Worm (Caenorhabditis elegans) whole organism, young adult: Measurements from ENCODE around the gene F09C6.14.

Experiments used
- B0019.2 ChIP-seq: fragments of 200-800 bp; sonication (Bioruptor generic); conservative IDR thresholded peaks from 2 replicates; pipeline ENCODE4 v1.3.6; 2022; ENCODE audit warnings: missing genetic modification reagents, missing genetic modification characterization, missing compliant biosample characterization
- B0261.1 ChIP-seq: sonication (generic microtip); optimal IDR thresholded peaks from 2 replicates; lab custom pipeline; 2016; ENCODE audit warnings: mild to moderate bottlenecking, missing genetic modification characterization, moderate library complexity, missing compliant biosample characterization
- C06A6.2 ChIP-seq: fragments of 200-800 bp; sonication (Bioruptor generic); conservative IDR thresholded peaks from 2 replicates; pipeline ENCODE4 v1.3.6; 2022; ENCODE audit warnings: missing genetic modification characterization, missing compliant biosample characterization
- F22D6.2 ChIP-seq: sonication (generic microtip); optimal IDR thresholded peaks from 2 replicates; lab custom pipeline; 2016; ENCODE audit warnings: mild to moderate bottlenecking, missing genetic modification characterization, missing compliant biosample characterization
- F37B4.10 ChIP-seq: fragments of 200-800 bp; sonication (Bioruptor generic); IDR thresholded peaks from 2 replicates; pipeline ENCODE4 v1.3.6; 2022; ENCODE audit warnings: missing genetic modification characterization, missing compliant biosample characterization
- F57A8.1 ChIP-seq: fragments of 200-800 bp; sonication (Bioruptor generic); optimal IDR thresholded peaks from 2 replicates; lab custom pipeline; 2018; ENCODE audit warnings: mild to moderate bottlenecking, missing genetic modification characterization, moderate library complexity, missing compliant biosample characterization
- Y56A3A.18 ChIP-seq: fragments of 200-800 bp; sonication (Bioruptor generic); IDR thresholded peaks from 2 replicates; pipeline ENCODE4 v1.3.6; 2022; ENCODE audit warnings: missing genetic modification reagents, missing genetic modification characterization, missing compliant biosample characterization
- akir-1 ChIP-seq: fragments of 200-800 bp; sonication (Bioruptor generic); optimal IDR thresholded peaks from 2 replicates; lab custom pipeline; 2018; ENCODE audit warnings: mild to moderate bottlenecking, missing genetic modification characterization, moderate library complexity, missing compliant biosample characterization
- ama-1 ChIP-seq, 3 experiments: fragments of 150-350 bp in 1 of 3; sonication (generic microtip) in 2 of 3; optimal IDR thresholded peaks; 2 replicates each; lab custom pipeline; 2014 to 2018; ENCODE audit warnings: missing biosample characterization in 2 of 3, missing genetic modification characterization in 2 of 3, missing genetic modification reagents in 2 of 3
- aptf-2 ChIP-seq: fragments of 200-800 bp; sonication (Bioruptor generic); conservative IDR thresholded peaks from 2 replicates; pipeline ENCODE4 v1.3.6; 2022; ENCODE audit warnings: missing genetic modification reagents, missing genetic modification characterization, missing compliant biosample characterization
- atf-7 ChIP-seq: sonication (generic microtip); optimal IDR thresholded peaks from 2 replicates; lab custom pipeline; 2017; ENCODE audit warnings: mild to moderate bottlenecking, missing genetic modification characterization, missing compliant biosample characterization
- attf-6 ChIP-seq: fragments of 200-800 bp; sonication (Bioruptor generic); IDR thresholded peaks from 2 replicates; pipeline ENCODE4 v1.3.6; 2022; ENCODE audit warnings: missing genetic modification reagents, missing genetic modification characterization, missing compliant biosample characterization
- bed-2 ChIP-seq: fragments of 200-800 bp; sonication (Bioruptor generic); IDR thresholded peaks from 2 replicates; pipeline ENCODE4 v1.3.6; 2022; ENCODE audit warnings: missing genetic modification reagents, missing genetic modification characterization, missing compliant biosample characterization
- cebp-2 ChIP-seq: fragments of 200-800 bp; sonication (Bioruptor generic); IDR thresholded peaks from 2 replicates; pipeline ENCODE4 v1.3.6; 2022; ENCODE audit warnings: missing genetic modification characterization, missing compliant biosample characterization
- ceh-40 ChIP-seq: fragments of 200-800 bp; sonication (Bioruptor generic); IDR thresholded peaks from 2 replicates; pipeline ENCODE4 v1.3.6; 2022; ENCODE audit warnings: missing genetic modification characterization, missing compliant biosample characterization
- ceh-79 ChIP-seq: sonication (generic microtip); optimal IDR thresholded peaks from 2 replicates; lab custom pipeline; 2017; ENCODE audit warnings: mild to moderate bottlenecking, missing genetic modification characterization, missing compliant biosample characterization
- ceh-91 ChIP-seq: fragments of 200-800 bp; sonication (Bioruptor generic); IDR thresholded peaks from 2 replicates; pipeline ENCODE4 v1.3.6; 2022; ENCODE audit warnings: missing genetic modification reagents, missing genetic modification characterization, missing compliant biosample characterization
- chd-7 ChIP-seq: sonication (generic microtip); optimal IDR thresholded peaks from 2 replicates; lab custom pipeline; 2016; ENCODE audit warnings: mild to moderate bottlenecking, missing genetic modification characterization, moderate library complexity, missing compliant biosample characterization
- gei-17 ChIP-seq: fragments of 200-800 bp; sonication (Bioruptor generic); optimal IDR thresholded peaks from 2 replicates; lab custom pipeline; 2018; ENCODE audit warnings: mild to moderate bottlenecking, missing genetic modification characterization, missing compliant biosample characterization
- him-1 ChIP-seq: sonication (generic microtip); optimal IDR thresholded peaks from 2 replicates; lab custom pipeline; 2016; ENCODE audit warnings: missing genotype, missing genetic modification reagents, missing genetic modification characterization, missing compliant biosample characterization
- hlh-12 ChIP-seq: sonication (generic microtip); optimal IDR thresholded peaks from 2 replicates; lab custom pipeline; 2016; ENCODE audit warnings: missing genetic modification characterization, missing compliant biosample characterization
- hmg-1.2 ChIP-seq: fragments of 200-800 bp; sonication (Bioruptor generic); IDR thresholded peaks from 2 replicates; pipeline ENCODE4 v1.3.6; 2022; ENCODE audit warnings: missing genetic modification reagents, missing genetic modification characterization, missing compliant biosample characterization
- lin-26 ChIP-seq: fragments of 200-800 bp; sonication (Bioruptor generic); IDR thresholded peaks from 2 replicates; pipeline ENCODE4 v1.3.6; 2022; ENCODE audit warnings: missing genetic modification reagents, missing genetic modification characterization, missing compliant biosample characterization
- lin-54 ChIP-seq: fragments of 200-800 bp; sonication (Bioruptor generic); optimal IDR thresholded peaks from 2 replicates; lab custom pipeline; 2018; ENCODE audit warnings: mild to moderate bottlenecking, missing genetic modification characterization, missing compliant biosample characterization
- nfya-2 ChIP-seq: fragments of 200-800 bp; sonication (Bioruptor generic); IDR thresholded peaks from 2 replicates; pipeline ENCODE4 v1.3.6; 2022; ENCODE audit warnings: missing genetic modification reagents, missing genetic modification characterization, missing compliant biosample characterization
- nhr-80 ChIP-seq: sonication (generic microtip); optimal IDR thresholded peaks from 2 replicates; lab custom pipeline; 2016; ENCODE audit warnings: missing genetic modification characterization, missing compliant biosample characterization
- nhr-90 ChIP-seq: sonication (generic microtip); optimal IDR thresholded peaks from 2 replicates; lab custom pipeline; 2016; ENCODE audit warnings: missing genotype, mild to moderate bottlenecking, missing genetic modification characterization, missing compliant biosample characterization
- sea-2 ChIP-seq: fragments of 200-800 bp; sonication (Bioruptor generic); IDR thresholded peaks from 2 replicates; pipeline ENCODE4 v1.3.6; 2022; ENCODE audit warnings: missing genetic modification characterization, missing compliant biosample characterization
- snpc-1.1 ChIP-seq: sonication (generic microtip); optimal IDR thresholded peaks from 2 replicates; lab custom pipeline; 2017; ENCODE audit warnings: missing genetic modification characterization, mild to moderate bottlenecking, missing compliant biosample characterization, antibody characterized with exemption, moderate library complexity, missing genotype, missing genetic modification reagents; ENCODE audit not compliant: insufficient read depth
- snpc-1.3 ChIP-seq: sonication (generic microtip); optimal IDR thresholded peaks from 2 replicates; lab custom pipeline; 2017; ENCODE audit warnings: missing genetic modification characterization, mild to moderate bottlenecking, missing compliant biosample characterization, antibody characterized with exemption, moderate library complexity, missing genotype, missing genetic modification reagents; ENCODE audit not compliant: insufficient read depth
- snpc-4 ChIP-seq, 5 experiments: fragments of 150-350 bp in 1 of 5; sonication (generic microtip) in 4 of 5; optimal IDR thresholded peaks; 2 replicates each; lab custom pipeline; 2014 to 2018; ENCODE audit warnings: missing genetic modification characterization in 5 of 5, missing biosample characterization in 3 of 5, antibody characterized with exemption in 2 of 5, mild to moderate bottlenecking in 2 of 5, missing compliant biosample characterization in 2 of 5, missing genotype in 2 of 5, moderate library complexity in 2 of 5, missing genetic modification reagents in 1 of 5
- tbx-9 ChIP-seq: sonication (generic microtip); optimal IDR thresholded peaks from 2 replicates; lab custom pipeline; 2016; ENCODE audit warnings: borderline replicate concordance, missing genetic modification characterization, inconsistent platforms, missing compliant biosample characterization
- zim-3 ChIP-seq: sonication (generic microtip); optimal IDR thresholded peaks from 2 replicates; lab custom pipeline; 2017; ENCODE audit warnings: mild to moderate bottlenecking, missing genetic modification characterization, moderate library complexity, missing compliant biosample characterization

Gene F09C6.14

DNA sequence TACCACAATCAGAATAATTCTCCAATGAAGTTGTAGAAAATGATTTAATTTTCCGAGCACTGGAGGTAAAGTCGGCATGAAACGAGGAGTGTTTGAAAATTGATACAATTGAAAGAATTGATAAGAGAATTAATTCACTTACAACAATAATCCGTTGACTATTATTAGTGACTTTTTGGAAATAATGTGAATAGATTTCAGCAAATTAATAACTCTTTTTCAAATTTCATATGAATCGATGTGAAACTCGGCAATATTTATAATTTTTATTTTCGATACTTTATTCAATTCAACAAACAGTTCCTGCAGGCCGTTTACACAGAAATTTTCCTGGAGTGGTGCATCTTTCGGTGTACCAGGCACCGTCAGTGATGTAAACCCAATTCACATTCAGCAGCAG lies 28.8 kb upstream of the F09C6.14 start, which contains the start of gene clec-37:
Gene clec-37 (minus strand): TSS at position 101 of the 400 bp plus-strand sequence.
- no peak for TF ChIP-seq snpc-4 (GFP tag; optimal IDR thresholded peaks at IDR 0.05; lab: Kevin White, UChicago)
- TF ChIP-seq snpc-4 (tag; optimal IDR thresholded peaks at IDR 0.05; lab: Kevin White, UChicago): no peak
- TF ChIP-seq tbx-9: no peak
- TF ChIP-seq snpc-1.3 (tag; lab: Kevin White, UChicago): no peak
- TF ChIP-seq cebp-2 (GFP tag; lab: Robert Waterston, UW): no peak
- TF ChIP-seq aptf-2 (GFP tag; lab: Robert Waterston, UW): no peak
- TF ChIP-seq B0019.2: no peak
- TF ChIP-seq nfya-2 (GFP tag; lab: Robert Waterston, UW): no peak
- no peak for TF ChIP-seq lin-26 (GFP tag; lab: Robert Waterston, UW)
- TF ChIP-seq, all 124 proteins: peak for 0

DNA sequence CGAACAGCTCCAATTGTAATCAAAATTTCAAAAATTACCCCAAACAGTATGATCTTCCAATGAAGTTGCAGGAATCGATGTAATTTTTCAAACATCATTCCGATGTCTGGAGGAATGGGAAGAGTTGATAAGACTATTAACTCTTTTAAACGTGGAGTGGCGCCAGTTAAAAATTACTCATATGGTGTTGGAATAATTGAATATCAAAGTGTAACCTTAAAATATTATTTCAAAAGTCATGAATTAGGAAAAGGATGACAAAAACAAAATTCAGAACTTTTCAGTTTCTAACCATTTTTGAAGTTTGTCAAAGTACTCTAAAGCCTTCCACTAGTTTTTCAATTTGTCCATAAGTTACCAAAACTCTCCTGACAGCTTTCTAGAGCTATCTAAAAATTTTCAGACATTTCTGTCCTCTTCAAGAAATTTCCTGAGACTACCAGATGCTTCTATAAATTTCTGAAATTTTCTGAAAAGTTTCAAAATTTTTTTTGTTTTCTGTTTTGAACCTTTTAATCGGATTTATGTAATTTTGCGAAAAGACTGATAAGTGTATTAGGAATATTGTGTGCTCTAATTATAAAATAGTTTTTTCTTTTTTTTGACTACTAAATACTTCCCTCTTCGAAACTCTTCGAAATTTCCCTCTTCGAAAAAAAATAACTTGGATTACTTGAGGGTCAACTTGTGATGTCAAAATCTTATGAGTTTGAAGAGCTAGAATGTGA lies 26.7 kb upstream of the F09C6.14 start, which contains the start of the genes clec-35 and clec-27:
Gene clec-35 (minus strand): TSS at position 101 of the 728 bp plus-strand sequence.
Gene clec-27 (plus strand): TSS at position 678 of the 728 bp plus-strand sequence.
- TF ChIP-seq nhr-80 (tag; lab: Kevin White, UChicago) (no peak), him-1 (tag; lab: Kevin White, UChicago) (no peak), gei-17 (GFP tag; lab: Kevin White, UChicago) (no peak), akir-1 (GFP tag; lab: Kevin White, UChicago) (no peak), B0019.2 (no peak), lin-54 (GFP tag; lab: Kevin White, UChicago) (no peak), hlh-12 (tag; lab: Kevin White, UChicago) (no peak), B0261.1 (tag; lab: Kevin White, UChicago) (no peak), zim-3 (no peak), sea-2 (GFP tag; lab: Robert Waterston, UW) (no peak), bed-2 (GFP tag; lab: Robert Waterston, UW) (no peak)

DNA sequence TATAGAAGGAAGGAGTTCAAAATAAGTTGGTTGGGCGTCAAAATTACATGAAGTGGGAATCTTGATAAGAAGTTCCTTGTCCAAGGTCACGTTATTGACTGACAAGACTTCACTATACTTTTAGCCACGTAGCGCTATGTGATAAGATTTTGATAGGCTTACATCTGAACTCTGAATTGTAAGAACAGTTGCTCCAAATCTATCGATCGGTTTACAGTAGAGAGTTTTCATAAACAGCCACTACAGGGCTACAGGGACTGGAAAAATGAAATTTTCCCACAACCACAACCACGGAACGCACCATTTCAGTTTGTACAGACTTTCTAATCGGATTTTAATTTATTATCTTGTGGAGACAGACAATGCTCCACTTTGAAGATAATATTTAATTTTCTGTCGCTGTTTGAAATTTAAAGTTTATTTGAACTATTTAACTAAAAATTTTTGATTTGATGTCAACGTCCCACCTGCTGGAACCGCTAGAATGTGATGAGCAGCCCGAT lies 22.8 kb upstream of the F09C6.14 start, which contains the start of the genes clec-31 and clec-22:
Gene clec-31 (minus strand): TSS at position 101 of the 503 bp plus-strand sequence.
Gene clec-22 (plus strand): TSS at position 453 of the 503 bp plus-strand sequence.
- TF ChIP-seq ceh-40 (no peak), F57A8.1 (GFP tag; lab: Kevin White, UChicago) (no peak)

DNA sequence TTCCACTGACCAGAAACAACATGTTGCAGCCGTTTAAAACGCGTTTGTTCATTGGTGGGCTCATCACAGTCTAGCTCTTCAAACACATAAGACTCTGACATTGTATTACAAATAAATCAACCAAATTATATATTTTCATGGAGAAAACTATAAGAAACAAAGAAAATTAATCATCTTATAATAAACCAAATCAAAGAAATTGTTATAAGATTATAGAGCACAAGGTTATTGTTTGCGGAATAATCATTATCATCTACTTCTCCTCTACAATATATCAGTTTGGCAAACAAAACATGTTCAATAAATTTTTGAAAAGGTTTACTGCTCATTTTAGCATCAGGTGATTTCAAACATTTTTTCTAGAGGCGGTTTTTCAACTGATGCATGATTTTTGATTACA lies 19.1 kb upstream of the F09C6.14 start, which contains the start of the genes clec-32 and clec-24:
Gene clec-32 (minus strand): TSS at position 101 of the 400 bp plus-strand sequence.
Gene clec-24 (plus strand): TSS at position 294 of the 400 bp plus-strand sequence.
- TF ChIP-seq snpc-1.3 (tag; lab: Kevin White, UChicago): no peak
- no peak for TF ChIP-seq F57A8.1 (GFP tag; lab: Kevin White, UChicago)
- no peak for TF ChIP-seq nhr-90 (tag; lab: Kevin White, UChicago)
- no peak for TF ChIP-seq attf-6 (GFP tag; lab: Robert Waterston, UW)
- TF ChIP-seq hmg-1.2 (GFP tag; lab: Robert Waterston, UW): no peak
- TF ChIP-seq Y56A3A.18: no peak
- TF ChIP-seq ceh-91 (GFP tag; lab: Robert Waterston, UW): no peak
- no peak for TF ChIP-seq atf-7 (tag; lab: Kevin White, UChicago)
- no peak for TF ChIP-seq F37B4.10 (GFP tag; lab: Robert Waterston, UW)
- TF ChIP-seq F22D6.2 (tag; lab: Kevin White, UChicago): no peak
- no peak for TF ChIP-seq ama-1 (optimal IDR thresholded peaks at IDR 0.05; lab: Kevin White, UChicago)
- no peak for TF ChIP-seq ama-1 (GFP tag; optimal IDR thresholded peaks at IDR 0.05; lab: Kevin White, UChicago)
- TF ChIP-seq nhr-80 (tag; lab: Kevin White, UChicago): no peak
- no peak for TF ChIP-seq ceh-79 (tag; lab: Kevin White, UChicago)
- TF ChIP-seq snpc-1.1 (tag; lab: Kevin White, UChicago): no peak
- TF ChIP-seq chd-7: no peak
- no peak for TF ChIP-seq hlh-12 (tag; lab: Kevin White, UChicago)
- TF ChIP-seq C06A6.2 (GFP tag; lab: Robert Waterston, UW): no peak
